Worm (Caenorhabditis elegans) whole organism, midembryonic: ENCODE data around the gene Y38A10A.2.

Source experiments
- T22C8.4 ChIP-seq: fragments of 200-800 bp; sonication (Bioruptor generic); IDR thresholded peaks from 2 replicates; pipeline ENCODE4 v1.3.6; 2022; ENCODE audit warnings: missing genetic modification characterization, missing compliant biosample characterization
- cog-1 ChIP-seq: sonication (generic microtip); optimal IDR thresholded peaks from 2 replicates; lab custom pipeline; 2016; ENCODE audit warnings: missing genetic modification characterization, missing compliant biosample characterization
- flt-1 ChIP-seq: fragments of 200-800 bp; sonication (Bioruptor generic); IDR thresholded peaks from 2 replicates; pipeline ENCODE4 v1.3.6; 2022; ENCODE audit warnings: missing genetic modification characterization, missing compliant biosample characterization
- klf-2 ChIP-seq: fragments of 200-800 bp; sonication (Bioruptor generic); conservative IDR thresholded peaks from 2 replicates; pipeline ENCODE4 v1.3.6; 2022; ENCODE audit warnings: missing genetic modification reagents, missing genetic modification characterization, missing compliant biosample characterization
- med-1 ChIP-seq: sonication (generic microtip); optimal IDR thresholded peaks from 2 replicates; lab custom pipeline; 2017; ENCODE audit warnings: missing genetic modification characterization, mild to moderate bottlenecking, missing compliant biosample characterization, antibody characterized with exemption, missing genetic modification reagents; ENCODE audit not compliant: insufficient read depth
- ref-1 ChIP-seq: fragments of 200-800 bp; sonication (Bioruptor generic); conservative IDR thresholded peaks from 2 replicates; pipeline ENCODE4 v1.3.6; 2022; ENCODE audit warnings: missing genetic modification reagents, missing genetic modification characterization, missing compliant biosample characterization
- tab-1 ChIP-seq: fragments of 200-800 bp; sonication (Bioruptor generic); IDR thresholded peaks from 2 replicates; pipeline ENCODE4 v1.3.6; 2022; ENCODE audit warnings: missing genetic modification characterization, missing compliant biosample characterization
- ztf-23 ChIP-seq: fragments of 200-800 bp; sonication (Bioruptor generic); IDR thresholded peaks from 2 replicates; pipeline ENCODE4 v1.3.6; 2022; ENCODE audit warnings: missing genetic modification reagents, missing genetic modification characterization, missing compliant biosample characterization
- ztf-29 ChIP-seq: fragments of 200-800 bp; sonication (Bioruptor generic); IDR thresholded peaks from 2 replicates; pipeline ENCODE4 v1.3.6; 2022; ENCODE audit warnings: missing genetic modification reagents, missing genetic modification characterization, missing compliant biosample characterization

Y38A10A.2 gene

DNA sequence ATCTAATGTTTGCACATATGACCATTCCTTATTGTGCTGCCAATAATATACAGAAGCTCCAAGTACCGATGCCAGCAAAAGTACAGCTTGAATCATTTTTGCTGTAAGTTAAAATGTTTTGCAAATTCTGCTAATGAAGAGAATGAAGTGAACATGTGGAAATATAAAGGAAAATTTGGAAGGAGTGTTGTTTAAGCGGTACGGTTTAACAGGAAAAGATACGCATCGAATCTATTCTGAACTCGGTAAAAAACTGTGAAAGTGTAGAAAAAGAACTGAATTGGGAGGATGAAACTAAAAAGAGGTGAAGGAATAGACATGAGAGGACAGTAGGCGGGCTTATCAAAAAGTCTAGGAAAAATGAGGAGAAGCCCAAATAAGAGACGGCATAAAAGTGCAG is at the start of gene Y38A10A.2:
Gene Y38A10A.2, minus strand, starts transcription at position 101 of the 400 bp plus-strand sequence.
- TF ChIP-seq T22C8.4 (no peak), klf-2 (no peak), tab-1 (GFP tag; lab: Robert Waterston, UW) (no peak), cog-1 (no peak), ztf-23 (GFP tag; lab: Robert Waterston, UW) (no peak), ref-1 (GFP tag; lab: Robert Waterston, UW) (no peak), med-1 (GFP tag; lab: Kevin White, UChicago) (no peak), flt-1 (no peak), ztf-29 (no peak)

DNA sequence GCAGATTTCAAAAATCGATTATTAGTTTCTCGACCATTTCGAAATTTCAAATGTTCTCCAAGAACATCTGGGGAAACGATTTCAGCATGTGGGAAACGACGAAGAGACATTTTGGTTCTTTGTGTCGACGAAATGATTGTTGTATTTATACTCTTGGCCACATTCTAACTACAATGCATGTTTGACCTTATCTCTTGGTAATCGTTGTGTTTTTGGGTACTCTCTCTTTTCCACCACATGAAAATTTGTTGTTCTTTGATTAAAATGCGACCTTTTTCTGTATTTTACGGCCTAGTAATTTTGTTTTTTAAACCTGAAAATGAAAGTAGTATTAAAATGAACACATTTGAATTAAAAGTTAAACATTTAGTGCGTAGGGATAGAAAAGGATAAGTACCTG is 49.6 kb upstream of the Y38A10A.2 start, which contains the start of gene F17A9.5:
Gene F17A9.5, minus strand, starts transcription at position 175 of the 400 bp plus-strand sequence.
- TF ChIP-seq med-1 (GFP tag; lab: Kevin White, UChicago) (no peak), ztf-23 (GFP tag; lab: Robert Waterston, UW) (no peak), klf-2 (no peak), ref-1 (GFP tag; lab: Robert Waterston, UW) (no peak), flt-1 (no peak), tab-1 (GFP tag; lab: Robert Waterston, UW) (no peak), cog-1 (no peak), ztf-29 (no peak)

DNA sequence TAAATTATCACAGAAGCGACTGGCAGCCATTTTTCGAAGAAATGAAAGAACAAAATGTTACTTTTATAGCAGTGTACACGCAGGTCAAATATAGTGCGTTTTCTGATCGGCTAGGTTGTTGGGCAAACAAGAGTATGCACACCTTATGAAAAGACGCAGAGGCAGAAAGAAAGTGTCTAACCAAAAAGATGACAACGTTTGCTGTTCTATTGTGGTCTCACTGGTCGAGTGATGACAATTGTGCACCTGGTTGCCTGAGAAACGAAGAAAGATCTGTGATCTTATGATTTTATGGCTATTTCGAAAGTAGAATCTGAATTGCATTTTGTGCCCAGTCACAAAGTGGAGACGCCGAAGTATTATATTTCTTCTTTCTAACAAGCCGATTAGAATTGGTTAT is 47.3 kb upstream of the Y38A10A.2 start, which contains the start of gene F17A9.4:
Gene F17A9.4, minus strand, starts transcription at position 97 of the 400 bp plus-strand sequence.
- no peak for TF ChIP-seq klf-2
- TF ChIP-seq ztf-23 (GFP tag; lab: Robert Waterston, UW), result no peak
- TF ChIP-seq ref-1 (GFP tag; lab: Robert Waterston, UW), result no peak
- TF ChIP-seq ztf-29, result no peak
- TF ChIP-seq tab-1 (GFP tag; lab: Robert Waterston, UW), result no peak
- TF ChIP-seq cog-1, result no peak
- no peak for TF ChIP-seq T22C8.4
- TF ChIP-seq med-1 (GFP tag; lab: Kevin White, UChicago), result no peak
- no peak for TF ChIP-seq flt-1

ce11 chrV:6107474-6107873 is 44.2 kb upstream of the Y38A10A.2 start, which contains the start of gene cwf-19L1:
TSS of gene cwf-19L1 (plus strand) at chrV:6107828.
- TF ChIP-seq ztf-23 (GFP tag; lab: Robert Waterston, UW) (0 out of 2 replicates have a peak, but pooled peaks have one; percentile 51), cog-1 (peak; percentile 65), tab-1 (GFP tag; lab: Robert Waterston, UW) (no peak), T22C8.4 (no peak), ref-1 (GFP tag; lab: Robert Waterston, UW) (no peak), ztf-29 (no peak)

ce11 chrV:6105374-6105773 is 42.1 kb upstream of the Y38A10A.2 start, which contains the start of gene atf-8:
TSS of gene atf-8 (plus strand) at chrV:6105607.
- TF ChIP-seq ref-1 (GFP tag; lab: Robert Waterston, UW) (no peak), ztf-29 (no peak), ztf-23 (GFP tag; lab: Robert Waterston, UW) (no peak), med-1 (GFP tag; lab: Kevin White, UChicago) (no peak), tab-1 (GFP tag; lab: Robert Waterston, UW) (no peak), klf-2 (no peak), cog-1 (no peak), flt-1 (no peak), T22C8.4 (no peak)

DNA sequence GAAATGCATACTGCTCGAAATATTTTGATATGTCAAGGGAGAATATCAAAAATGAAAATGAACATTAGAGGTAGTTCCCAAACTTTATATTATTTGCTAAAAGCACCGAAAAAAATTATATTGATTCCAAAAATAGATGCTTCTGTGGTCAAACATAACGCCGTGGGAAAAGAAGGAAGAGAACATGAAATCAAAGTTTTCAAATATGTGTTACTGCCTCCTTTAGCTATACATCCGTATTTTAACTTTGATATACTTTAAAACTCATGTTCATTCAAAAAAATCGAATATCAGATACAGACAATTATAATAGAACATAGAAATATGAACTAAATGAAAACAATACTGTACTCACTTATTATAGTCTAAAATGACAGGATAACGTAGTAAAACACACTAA is 40.2 kb upstream of the Y38A10A.2 start, which contains the start of gene Y38A10A.11:
Gene Y38A10A.11, minus strand, starts transcription at position 101 of the 400 bp plus-strand sequence.
- no peak for TF ChIP-seq cog-1
- no peak for TF ChIP-seq klf-2

ce11 chrV:6101243-6101898 is 38.1 kb upstream of the Y38A10A.2 start:
- TF ChIP-seq T22C8.4 (no peak), tab-1 (GFP tag; lab: Robert Waterston, UW) (no peak)

DNA sequence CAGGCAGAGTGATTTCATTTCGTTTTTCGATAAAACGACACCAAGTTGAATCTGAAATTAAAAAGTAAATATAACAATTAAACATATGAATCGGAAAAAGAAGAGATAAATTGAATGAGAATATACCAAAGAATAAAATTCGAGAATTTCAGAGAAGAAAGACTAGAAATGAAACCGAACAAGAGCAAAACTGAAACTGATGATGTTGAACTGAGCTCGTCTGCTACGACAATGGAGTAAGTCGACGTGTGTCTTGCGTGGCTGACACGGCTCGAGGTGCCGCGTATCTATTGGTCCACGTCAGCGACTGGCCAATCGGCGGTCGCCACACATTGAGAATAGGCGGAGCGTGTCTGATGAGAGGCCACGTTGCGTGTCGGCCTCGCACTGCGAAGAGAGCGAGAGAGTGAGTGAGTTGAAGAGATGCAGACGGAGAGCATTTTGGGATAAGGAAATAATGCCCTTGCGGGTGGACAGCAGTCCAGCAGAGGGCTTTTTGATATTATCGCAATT is 37.3 kb upstream of the Y38A10A.2 start, which contains the start of gene crt-1:
Gene crt-1, minus strand, starts transcription at position 51 of the 513 bp plus-strand sequence.
- TF ChIP-seq tab-1 (GFP tag; lab: Robert Waterston, UW) (no peak), med-1 (GFP tag; lab: Kevin White, UChicago) (no peak), flt-1 (peak; percentile 61), cog-1 (peak; percentile 79), ref-1 (GFP tag; lab: Robert Waterston, UW) (no peak)

- TF ChIP-seq ref-1 (GFP tag; lab: Robert Waterston, UW) (no peak), flt-1 (no peak), cog-1 (no peak), klf-2 (no peak), T22C8.4 (no peak), tab-1 (GFP tag; lab: Robert Waterston, UW) (0 out of 2 replicates have a peak, but pooled peaks have one; percentile 5), med-1 (GFP tag; lab: Kevin White, UChicago) (no peak), ztf-29 (no peak)
Observed at ce11 chrV:6099634-6100033, 36.4 kb upstream of the Y38A10A.2 start.

ce11 chrV:6098755-6099155 is 35.5 kb upstream of the Y38A10A.2 start:
- TF ChIP-seq flt-1 (0 out of 2 replicates have a peak, but pooled peaks have one; percentile 27), ref-1 (GFP tag; lab: Robert Waterston, UW) (no peak), med-1 (GFP tag; lab: Kevin White, UChicago) (peak; percentile 4), ztf-23 (GFP tag; lab: Robert Waterston, UW) (no peak)
